Worm (Caenorhabditis elegans): ENCODE results near the gene srg-8.

The srg-8 gene

ce11 chrIII:6279453-6279852 lies 24.8 kb upstream of the srg-8 start:
- peak; percentile 72 for TF ChIP-seq zip-8 (tag; optimal IDR thresholded peaks at IDR 0.05)
- no peak for TF ChIP-seq sem-2 (GFP tag; optimal IDR thresholded peaks at IDR 0.05)

ce11 chrIII:6278301-6278827 lies 23.7 kb upstream of the srg-8 start, which contains the start of gene C18F10.7:
TSS of gene C18F10.7 (minus strand) at chrIII:6278351.
- TF ChIP-seq ces-1 (GFP tag; optimal IDR thresholded peaks at IDR 0.05) = peak; percentile 51
- TF ChIP-seq ceh-83 (GFP tag; optimal IDR thresholded peaks at IDR 0.05) = no peak
- TF ChIP-seq nhr-12 (tag; optimal IDR thresholded peaks at IDR 0.05) = no peak
- peak; percentile 48 for TF ChIP-seq pha-4 (tag; optimal IDR thresholded peaks at IDR 0.05)
- TF ChIP-seq zip-8 (tag; optimal IDR thresholded peaks at IDR 0.05) = no peak
- peak; percentile 45 for TF ChIP-seq mep-1 (tag; optimal IDR thresholded peaks at IDR 0.05)
- TF ChIP-seq lin-13 (tag; optimal IDR thresholded peaks at IDR 0.05) = peak; percentile 21

- no peak for TF ChIP-seq lin-13 (tag; optimal IDR thresholded peaks at IDR 0.05)
- no peak for TF ChIP-seq ces-1 (GFP tag; optimal IDR thresholded peaks at IDR 0.05)
- TF ChIP-seq ceh-39 (tag; optimal IDR thresholded peaks at IDR 0.05) = no peak
- no peak for TF ChIP-seq mls-2 (tag; optimal IDR thresholded peaks at IDR 0.05)
- TF ChIP-seq sem-2 (GFP tag; optimal IDR thresholded peaks at IDR 0.05) = no peak
- TF ChIP-seq bed-3 (GFP tag; optimal IDR thresholded peaks at IDR 0.05) = no peak
- no peak for TF ChIP-seq unc-120 (tag; optimal IDR thresholded peaks at IDR 0.05; ENCODE audit: poor library complexity, severe bottlenecking)
- no peak for TF ChIP-seq lsy-2 (tag; optimal IDR thresholded peaks at IDR 0.05)
- TF ChIP-seq M03D4.4 (tag; optimal IDR thresholded peaks at IDR 0.05) = no peak
- no peak for TF ChIP-seq mep-1 (tag; optimal IDR thresholded peaks at IDR 0.05)
- no peak for TF ChIP-seq blmp-1 (tag; optimal IDR thresholded peaks at IDR 0.05)
- no peak for TF ChIP-seq ceh-83 (GFP tag; optimal IDR thresholded peaks at IDR 0.05)
- TF ChIP-seq nhr-237 (tag; optimal IDR thresholded peaks at IDR 0.05) = no peak
Measured at ce11 chrIII:6272868-6273267, 18.2 kb upstream of the srg-8 start, which contains the start of gene C18F10.2. TSS of gene C18F10.2 (plus strand) at chrIII:6273168.

ce11 chrIII:6270277-6270676 lies 15.6 kb upstream of the srg-8 start, which contains the start of gene srg-3:
TSS of gene srg-3 (minus strand) at chrIII:6270377.
- no peak for TF ChIP-seq drap-1 (GFP tag; optimal IDR thresholded peaks at IDR 0.05)
- TF ChIP-seq pha-4 (tag; optimal IDR thresholded peaks at IDR 0.05) = no peak
- no peak for TF ChIP-seq flh-1 (GFP tag; optimal IDR thresholded peaks at IDR 0.05)
- no peak for TF ChIP-seq unc-39 (tag; optimal IDR thresholded peaks at IDR 0.05)
- no peak for TF ChIP-seq mab-5 (tag; optimal IDR thresholded peaks at IDR 0.05)

- TF ChIP-seq zip-8 (tag; optimal IDR thresholded peaks at IDR 0.05) (no peak), nhr-237 (tag; optimal IDR thresholded peaks at IDR 0.05) (no peak), elt-1 (tag; optimal IDR thresholded peaks at IDR 0.05; ENCODE audit: borderline replicate concordance, insufficient read depth) (no peak), lin-32 (GFP tag; optimal IDR thresholded peaks at IDR 0.05) (no peak), hlh-1 (tag; optimal IDR thresholded peaks at IDR 0.05) (no peak), ces-1 (GFP tag; optimal IDR thresholded peaks at IDR 0.05) (no peak), ceh-39 (tag; optimal IDR thresholded peaks at IDR 0.05) (no peak), lin-13 (tag; optimal IDR thresholded peaks at IDR 0.05) (no peak), unc-120 (tag; optimal IDR thresholded peaks at IDR 0.05; ENCODE audit: poor library complexity, severe bottlenecking) (no peak)
Measured at ce11 chrIII:6268061-6268460, 13.4 kb upstream of the srg-8 start, which contains the start of gene srg-7. TSS of gene srg-7 (minus strand) at chrIII:6268161.

ce11 chrIII:6265911-6266310 lies 11.3 kb upstream of the srg-8 start, which contains the start of gene srg-6:
TSS of gene srg-6 (minus strand) at chrIII:6266011.
- TF ChIP-seq nhr-76 (tag; optimal IDR thresholded peaks at IDR 0.05) (no peak), elt-3 (tag; optimal IDR thresholded peaks at IDR 0.05) (no peak), lin-13 (tag; optimal IDR thresholded peaks at IDR 0.05) (no peak), drap-1 (GFP tag; optimal IDR thresholded peaks at IDR 0.05) (no peak)

ce11 chrIII:6264447-6264846 lies 9.8 kb upstream of the srg-8 start, which contains the start of gene srg-5:
TSS of gene srg-5 (minus strand) at chrIII:6264547.
- TF ChIP-seq hlh-1 (tag; optimal IDR thresholded peaks at IDR 0.05) (no peak), ztf-11 (tag; optimal IDR thresholded peaks at IDR 0.05) (no peak), lin-13 (tag; optimal IDR thresholded peaks at IDR 0.05) (no peak), nhr-2 (tag; optimal IDR thresholded peaks at IDR 0.05) (no peak), zip-8 (tag; optimal IDR thresholded peaks at IDR 0.05) (no peak), drap-1 (GFP tag; optimal IDR thresholded peaks at IDR 0.05) (no peak), flh-1 (GFP tag; optimal IDR thresholded peaks at IDR 0.05) (no peak), lsy-2 (tag; optimal IDR thresholded peaks at IDR 0.05) (no peak), blmp-1 (tag; optimal IDR thresholded peaks at IDR 0.05) (no peak), ceh-43 (GFP tag; optimal IDR thresholded peaks at IDR 0.05) (no peak)

Data from whole organism, mixed stage, embryonic.